Fruit fly (Drosophila melanogaster): ENCODE results near the gene Pgk.

Gene Pgk

DNA sequence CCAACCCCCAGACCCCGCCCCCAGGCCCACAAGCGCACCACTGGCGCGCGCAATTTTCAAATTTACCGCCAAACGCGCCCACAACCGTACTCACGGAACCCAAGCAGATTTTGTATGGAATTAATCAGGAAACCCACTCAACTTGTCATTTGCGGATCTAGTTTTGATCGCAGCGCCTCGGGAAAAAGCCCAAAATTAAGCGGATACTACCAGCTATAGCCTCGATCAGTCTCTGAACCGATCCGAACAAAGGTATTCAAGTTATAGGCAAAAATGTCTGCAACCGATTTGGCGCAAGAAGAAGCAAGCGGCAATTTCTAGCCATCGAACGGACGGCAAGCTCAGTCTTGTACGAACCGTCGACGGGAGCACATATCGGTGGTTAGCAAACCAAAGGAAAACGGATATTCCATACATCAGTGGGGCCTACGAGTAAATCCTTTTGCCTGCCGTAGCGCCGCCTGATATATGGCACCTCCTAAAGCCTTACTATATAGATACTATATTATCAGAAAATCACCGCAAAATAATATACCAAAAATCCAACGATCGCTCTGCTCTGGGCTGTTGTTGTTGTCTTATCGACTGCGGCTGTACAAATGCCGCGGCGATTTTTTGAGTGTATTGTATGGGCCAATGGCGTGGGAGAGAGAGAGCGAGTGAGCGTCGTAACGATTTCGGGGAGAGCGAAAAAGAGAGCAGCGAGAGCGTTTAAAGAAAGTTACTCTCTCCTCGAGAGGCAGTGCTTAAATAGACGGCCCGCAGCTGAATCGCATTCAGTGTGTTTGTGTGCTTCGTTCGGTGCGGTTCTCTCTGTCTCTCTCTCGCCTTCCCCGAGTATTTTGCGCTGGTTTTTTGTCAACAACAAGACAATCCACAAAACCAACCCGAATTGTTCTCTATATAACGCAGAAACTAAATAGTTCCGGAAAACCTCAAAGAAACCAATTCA is at the start of gene Pgk:
Pgk (minus strand) TSS at position 609 of the 952 bp plus-strand sequence.
- TF ChIP-seq YL-1 (GFP tag; optimal IDR thresholded peaks at IDR 0.05) (peak; percentile 17), NfI (GFP tag; optimal IDR thresholded peaks at IDR 0.05) (peak; percentile 3), Nf-YC (tag; optimal IDR thresholded peaks at IDR 0.05) (peak; percentile 94), org-1 (GFP tag; optimal IDR thresholded peaks at IDR 0.05) (peak; percentile 20), lilli (GFP tag; optimal IDR thresholded peaks at IDR 0.05) (peak; percentile 73), unpg (GFP tag; optimal IDR thresholded peaks at IDR 0.05) (peak; percentile 51), btn (GFP tag; optimal IDR thresholded peaks at IDR 0.05) (no peak), eyg (GFP tag; optimal IDR thresholded peaks at IDR 0.05) (peak; percentile 28), CG31224 (GFP tag; IDR thresholded peaks at IDR 0.05) (no peak), CG3726 (GFP tag; IDR thresholded peaks at IDR 0.05) (no peak), pnt (GFP tag; optimal IDR thresholded peaks at IDR 0.05) (no peak), D (optimal IDR thresholded peaks at IDR 0.05) (peak; percentile 81), D (GFP tag; optimal IDR thresholded peaks at IDR 0.05) (peak; percentile 23), p53 (GFP tag; optimal IDR thresholded peaks at IDR 0.05) (peak; percentile 98), CG17359 (tag; optimal IDR thresholded peaks at IDR 0.05) (peak; percentile 33), CG32532 (GFP tag; IDR thresholded peaks at IDR 0.05) (no peak), Asciz (GFP tag; optimal IDR thresholded peaks at IDR 0.05) (peak; percentile 26), Ets65A (GFP tag) (peak; percentile 94), HHEX (GFP tag; optimal IDR thresholded peaks at IDR 0.05) (peak; percentile 55), Awh (GFP tag; IDR thresholded peaks at IDR 0.05) (no peak), CG7556 (GFP tag; optimal IDR thresholded peaks at IDR 0.05) (peak; percentile 41), peb (GFP tag; IDR thresholded peaks at IDR 0.05) (no peak), CG17829 (tag; optimal IDR thresholded peaks at IDR 0.05) (peak; percentile 4), disco-r (GFP tag; optimal IDR thresholded peaks at IDR 0.05) (peak; percentile 3), bcd (GFP tag; optimal IDR thresholded peaks at IDR 0.05) (no peak), Chrac-16 (GFP tag; optimal IDR thresholded peaks at IDR 0.05) (no peak), ac (GFP tag; optimal IDR thresholded peaks at IDR 0.05) (peak; percentile 37), Gsc (GFP tag; IDR thresholded peaks at IDR 0.05) (no peak), CG12236 (GFP tag; optimal IDR thresholded peaks at IDR 0.05) (no peak), lab (GFP tag; optimal IDR thresholded peaks at IDR 0.05) (peak; percentile 67), CG33213 (GFP tag; optimal IDR thresholded peaks at IDR 0.05) (peak; percentile 29), lmd (GFP tag; IDR thresholded peaks at IDR 0.05) (no peak), Myb (GFP tag; optimal IDR thresholded peaks at IDR 0.05) (peak; percentile 37), Dad (GFP tag; optimal IDR thresholded peaks at IDR 0.05) (peak; percentile 44), salm (tag; optimal IDR thresholded peaks at IDR 0.05) (peak; percentile 66), Six4 (GFP tag; optimal IDR thresholded peaks at IDR 0.05) (no peak), CG16863 (GFP tag; optimal IDR thresholded peaks at IDR 0.05) (peak; percentile 29), NFAT (GFP tag; IDR thresholded peaks at IDR 0.05) (no peak), grau (tag; optimal IDR thresholded peaks at IDR 0.05) (peak; percentile 42), Sry-β (GFP tag; optimal IDR thresholded peaks at IDR 0.05) (peak; percentile 71), hbn (GFP tag; IDR thresholded peaks at IDR 0.05; ENCODE audit: partially characterized antibody) (no peak), Stat92E (GFP tag; optimal IDR thresholded peaks at IDR 0.05) (peak in 1 of 3 experiments; percentile 5), pzg (GFP tag; optimal IDR thresholded peaks at IDR 0.05) (peak; percentile 32), cas (GFP tag; IDR thresholded peaks at IDR 0.05) (no peak), Taf1 (GFP tag; IDR thresholded peaks at IDR 0.05) (no peak), Dip2 (GFP tag; IDR thresholded peaks at IDR 0.05) (no peak), CG1647 (GFP tag; optimal IDR thresholded peaks at IDR 0.05) (no peak), Atf3 (GFP tag; optimal IDR thresholded peaks at IDR 0.05) (no peak), HmgZ (tag; optimal IDR thresholded peaks at IDR 0.05) (peak; percentile 58)
